Worm (Caenorhabditis elegans) whole organism, L3 larva: ENCODE measurements around the gene arrd-10.

Experiments used
- snpc-4 ChIP-seq: fragments of 150-350 bp; optimal IDR thresholded peaks from 2 replicates; lab custom pipeline; 2014; ENCODE audit warnings: missing biosample characterization, missing genetic modification characterization
- unc-62 ChIP-seq: fragments of 150-350 bp; sonication (generic microtip); optimal IDR thresholded peaks from 4 replicates; lab custom pipeline; 2014; ENCODE audit warnings: missing biosample characterization, missing genetic modification reagents, missing genetic modification characterization
- zag-1 ChIP-seq: fragments of 150-350 bp; optimal IDR thresholded peaks from 2 replicates; lab custom pipeline; 2014; ENCODE audit warnings: missing biosample characterization, missing genetic modification characterization

- no peak for TF ChIP-seq snpc-4
- no peak for TF ChIP-seq zag-1 (tag; lab: Kevin White, UChicago)
- no peak for TF ChIP-seq unc-62 (GFP tag; lab: Kevin White, UChicago)
Observed at ce11 chrII:12895078-12895670, 44.7 kb upstream of the arrd-10 start, which contains the start of the genes clec-62 and clec-63.
